Worm (Caenorhabditis elegans) whole organism, late embryonic: ENCODE measurements around the gene col-111.

Source experiments
- C08G9.2 ChIP-seq: sonication (generic microtip); optimal IDR thresholded peaks from 2 replicates; lab custom pipeline; 2016; ENCODE audit warnings: mild to moderate bottlenecking, missing genetic modification characterization, moderate library complexity, missing compliant biosample characterization
- C38D4.7 ChIP-seq: fragments of 200-800 bp; sonication (Bioruptor generic); optimal IDR thresholded peaks from 2 replicates; lab custom pipeline; 2018; ENCODE audit warnings: mild to moderate bottlenecking, missing genetic modification characterization, moderate library complexity, missing compliant biosample characterization
- F13H6.1 ChIP-seq: sonication (generic microtip); optimal IDR thresholded peaks from 2 replicates; lab custom pipeline; 2016; ENCODE audit warnings: missing genetic modification characterization, missing compliant biosample characterization
- K09A11.1 ChIP-seq: sonication (generic microtip); optimal IDR thresholded peaks from 2 replicates; lab custom pipeline; 2017; ENCODE audit warnings: antibody characterized with exemption, mild to moderate bottlenecking, missing genetic modification characterization, missing compliant biosample characterization; ENCODE audit not compliant: insufficient read depth
- T23F11.4 ChIP-seq: fragments of 200-800 bp; sonication (Bioruptor generic); optimal IDR thresholded peaks from 2 replicates; lab custom pipeline; 2018; ENCODE audit warnings: mild to moderate bottlenecking, missing genetic modification characterization, missing compliant biosample characterization
- ama-1 ChIP-seq: fragments of 150-350 bp; optimal IDR thresholded peaks from 2 replicates; lab custom pipeline; 2014
- ceh-18 ChIP-seq: sonication (generic microtip); optimal IDR thresholded peaks from 2 replicates; lab custom pipeline; 2016; ENCODE audit warnings: missing genetic modification characterization, missing compliant biosample characterization
- ceh-19 ChIP-seq: fragments of 200-800 bp; sonication (Bioruptor generic); optimal IDR thresholded peaks from 2 replicates; lab custom pipeline; 2018; ENCODE audit warnings: mild to moderate bottlenecking, missing genetic modification characterization, missing compliant biosample characterization
- ceh-2 ChIP-seq: sonication (generic microtip); optimal IDR thresholded peaks from 2 replicates; lab custom pipeline; 2016; ENCODE audit warnings: missing genotype, missing genetic modification characterization, missing compliant biosample characterization
- ceh-30 ChIP-seq: fragments of 150-350 bp; optimal IDR thresholded peaks from 2 replicates; lab custom pipeline; 2014; ENCODE audit warnings: missing biosample characterization, missing genetic modification characterization
- ceh-34 ChIP-seq: sonication (generic microtip); optimal IDR thresholded peaks from 2 replicates; lab custom pipeline; 2016; ENCODE audit warnings: mild to moderate bottlenecking, missing genetic modification characterization, missing compliant biosample characterization
- ceh-48 ChIP-seq: sonication (generic microtip); optimal IDR thresholded peaks from 2 replicates; lab custom pipeline; 2016; ENCODE audit warnings: missing genetic modification characterization, inconsistent platforms, missing compliant biosample characterization
- ceh-6 ChIP-seq: fragments of 200-800 bp; sonication (Bioruptor generic); optimal IDR thresholded peaks from 2 replicates; lab custom pipeline; 2018; ENCODE audit warnings: mild to moderate bottlenecking, missing genetic modification characterization, missing compliant biosample characterization
- ceh-9 ChIP-seq: sonication (generic microtip); optimal IDR thresholded peaks from 2 replicates; lab custom pipeline; 2016; ENCODE audit warnings: mild to moderate bottlenecking, missing genetic modification characterization, inconsistent platforms, missing compliant biosample characterization
- che-1 ChIP-seq: sonication (generic microtip); optimal IDR thresholded peaks from 2 replicates; lab custom pipeline; 2016; ENCODE audit warnings: mild to moderate bottlenecking, missing genetic modification characterization, missing compliant biosample characterization
- dve-1 ChIP-seq: sonication (generic microtip); optimal IDR thresholded peaks from 2 replicates; lab custom pipeline; 2017; ENCODE audit warnings: antibody characterized with exemption, mild to moderate bottlenecking, missing genetic modification characterization, missing compliant biosample characterization
- elt-2 ChIP-seq: sonication (generic microtip); optimal IDR thresholded peaks from 2 replicates; lab custom pipeline; 2016; ENCODE audit warnings: missing genetic modification reagents, missing genetic modification characterization, missing compliant biosample characterization
- elt-4 ChIP-seq: sonication (generic microtip); optimal IDR thresholded peaks from 2 replicates; lab custom pipeline; 2016; ENCODE audit warnings: missing genetic modification characterization, missing compliant biosample characterization
- fkh-6 ChIP-seq: sonication (generic microtip); optimal IDR thresholded peaks from 2 replicates; lab custom pipeline; 2016; ENCODE audit warnings: missing genetic modification characterization, missing compliant biosample characterization
- hlh-15 ChIP-seq: sonication (generic microtip); optimal IDR thresholded peaks from 2 replicates; lab custom pipeline; 2016; ENCODE audit warnings: missing genetic modification characterization, missing compliant biosample characterization
- hlh-30 ChIP-seq: sonication (generic microtip); optimal IDR thresholded peaks from 2 replicates; lab custom pipeline; 2017; ENCODE audit warnings: antibody characterized with exemption, missing genetic modification characterization, missing compliant biosample characterization; ENCODE audit not compliant: insufficient read depth
- lim-6 ChIP-seq: sonication (generic microtip); optimal IDR thresholded peaks from 2 replicates; lab custom pipeline; 2016; ENCODE audit warnings: missing genetic modification characterization, missing compliant biosample characterization
- madf-2 ChIP-seq: sonication (generic microtip); optimal IDR thresholded peaks from 2 replicates; lab custom pipeline; 2017; ENCODE audit warnings: missing genetic modification characterization, missing compliant biosample characterization
- mec-3 ChIP-seq: sonication (generic microtip); optimal IDR thresholded peaks from 2 replicates; lab custom pipeline; 2016; ENCODE audit warnings: borderline replicate concordance, missing genetic modification characterization, missing compliant biosample characterization
- nfya-1 ChIP-seq: sonication (generic microtip); optimal IDR thresholded peaks from 2 replicates; lab custom pipeline; 2017; ENCODE audit warnings: missing genetic modification characterization, mild to moderate bottlenecking, missing compliant biosample characterization, antibody characterized with exemption, moderate library complexity
- nhr-232 ChIP-seq: sonication (generic microtip); optimal IDR thresholded peaks from 2 replicates; lab custom pipeline; 2016; ENCODE audit warnings: missing genetic modification characterization, missing compliant biosample characterization
- npax-4 ChIP-seq: sonication (generic microtip); optimal IDR thresholded peaks from 2 replicates; lab custom pipeline; 2016; ENCODE audit warnings: missing genetic modification characterization, missing compliant biosample characterization
- odd-2 ChIP-seq: sonication (generic microtip); optimal IDR thresholded peaks from 2 replicates; lab custom pipeline; 2017; ENCODE audit warnings: antibody characterized with exemption, mild to moderate bottlenecking, missing genetic modification characterization, missing compliant biosample characterization
- pat-9 ChIP-seq: fragments of 200-800 bp; sonication (Bioruptor generic); optimal IDR thresholded peaks from 2 replicates; lab custom pipeline; 2018; ENCODE audit warnings: mild to moderate bottlenecking, missing genetic modification characterization, moderate library complexity, missing compliant biosample characterization
- pax-1 ChIP-seq: fragments of 150-350 bp; optimal IDR thresholded peaks from 2 replicates; lab custom pipeline; 2014; ENCODE audit warnings: missing biosample characterization, missing genetic modification characterization
- pha-2 ChIP-seq: sonication (generic microtip); optimal IDR thresholded peaks from 2 replicates; lab custom pipeline; 2017; ENCODE audit warnings: mild to moderate bottlenecking, missing genetic modification characterization, missing compliant biosample characterization
- pha-4 ChIP-seq: fragments of 150-350 bp; optimal IDR thresholded peaks from 2 replicates; lab custom pipeline; 2018; ENCODE audit warnings: missing biosample characterization, missing genetic modification reagents, missing genetic modification characterization
- rnt-1 ChIP-seq: sonication (generic microtip); optimal IDR thresholded peaks from 2 replicates; lab custom pipeline; 2016; ENCODE audit warnings: missing genetic modification characterization, missing compliant biosample characterization
- sdc-2 ChIP-seq: sonication (generic microtip); optimal IDR thresholded peaks from 2 replicates; lab custom pipeline; 2016; ENCODE audit warnings: missing genotype, missing genetic modification characterization, missing compliant biosample characterization
- sox-4 ChIP-seq: sonication (generic microtip); optimal IDR thresholded peaks from 2 replicates; lab custom pipeline; 2017; ENCODE audit warnings: mild to moderate bottlenecking, missing genetic modification characterization, inconsistent platforms, missing compliant biosample characterization
- tbx-7 ChIP-seq: sonication (generic microtip); optimal IDR thresholded peaks from 2 replicates; lab custom pipeline; 2016; ENCODE audit warnings: missing genotype, missing genetic modification characterization, missing compliant biosample characterization
- unc-42 ChIP-seq: sonication (generic microtip); optimal IDR thresholded peaks from 2 replicates; lab custom pipeline; 2016; ENCODE audit warnings: missing genotype, missing genetic modification characterization, missing compliant biosample characterization
- unc-55 ChIP-seq: sonication (generic microtip); optimal IDR thresholded peaks from 2 replicates; lab custom pipeline; 2017; ENCODE audit warnings: missing biosample characterization, missing genetic modification reagents, missing genetic modification characterization
- zip-5 ChIP-seq: sonication (generic microtip); optimal IDR thresholded peaks from 2 replicates; lab custom pipeline; 2016; ENCODE audit warnings: missing genetic modification characterization, missing compliant biosample characterization
- ztf-16 ChIP-seq: sonication (generic microtip); optimal IDR thresholded peaks from 2 replicates; lab custom pipeline; 2017; ENCODE audit warnings: missing genetic modification characterization, missing compliant biosample characterization

col-111 gene

ce11 chrIV:4686898-4687297, 29.1 kb upstream of the col-111 start:
- TF ChIP-seq elt-4 (peak; percentile 45), T23F11.4 (GFP tag; lab: Kevin White, UChicago) (no peak), rnt-1 (tag; lab: Kevin White, UChicago) (peak; percentile 46)

DNA sequence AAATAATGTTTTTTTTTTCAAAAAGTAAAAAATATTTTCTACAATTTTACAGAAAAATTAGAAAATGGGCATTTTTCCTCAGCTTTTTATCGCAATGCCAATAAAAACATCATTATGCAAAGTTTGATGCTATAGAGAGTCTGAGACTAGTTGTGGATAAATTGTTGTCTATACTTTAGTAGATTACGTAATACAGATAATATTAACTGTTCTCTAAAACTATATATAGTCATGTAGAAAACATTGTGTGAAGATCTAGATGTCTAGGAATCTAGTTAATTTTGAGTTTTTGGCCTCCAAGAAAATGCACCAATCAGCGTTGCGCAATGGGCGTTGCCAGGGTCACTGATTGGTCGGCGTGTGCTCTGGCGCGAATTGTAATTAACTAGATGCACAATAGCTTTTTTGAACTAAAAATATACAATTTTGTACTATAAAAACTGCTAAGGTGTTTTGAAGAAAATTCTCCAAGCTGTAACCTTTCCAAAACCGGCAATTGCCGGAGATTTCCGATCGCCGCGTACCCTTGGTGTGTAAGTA, 28.6 kb upstream of the col-111 start:
- TF ChIP-seq nfya-1 (peak; percentile 80), ceh-6 (GFP tag; lab: Kevin White, UChicago) (no peak), npax-4 (tag; lab: Kevin White, UChicago) (no peak), hlh-30 (no peak)

DNA sequence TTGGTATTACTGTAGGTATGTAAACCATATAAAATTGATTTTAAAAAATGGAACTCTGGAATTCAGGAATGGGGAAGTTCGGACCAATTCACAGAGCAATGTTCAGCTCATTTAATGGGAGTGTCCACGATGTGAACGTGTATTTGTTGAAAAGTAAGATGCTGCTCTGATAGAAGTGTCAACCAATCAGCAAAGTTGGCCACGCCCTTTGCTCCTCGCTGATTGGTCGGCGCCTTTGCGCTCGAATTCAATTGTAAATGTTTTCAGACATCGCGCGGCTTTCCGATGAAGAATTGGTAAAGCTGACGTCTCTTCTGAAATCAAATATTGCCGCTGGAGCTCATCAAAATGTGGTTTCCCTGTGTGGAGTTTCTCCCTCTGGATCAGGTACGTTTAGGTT, 25.4 kb upstream of the col-111 start:
- TF ChIP-seq rnt-1 (tag; lab: Kevin White, UChicago) (no peak), T23F11.4 (GFP tag; lab: Kevin White, UChicago) (no peak), ama-1 (lab: Kevin White, UChicago) (no peak), F13H6.1 (no peak), ceh-48 (no peak), nfya-1 (peak; percentile 68), ceh-2 (tag; lab: Kevin White, UChicago) (no peak), ceh-18 (no peak)

- TF ChIP-seq sdc-2 (tag; lab: Kevin White, UChicago) (no peak), pat-9 (no peak), npax-4 (tag; lab: Kevin White, UChicago) (no peak), hlh-15 (tag; lab: Kevin White, UChicago) (no peak), pha-4 (tag; lab: Kevin White, UChicago) (no peak), ztf-16 (tag; lab: Kevin White, UChicago) (no peak), nhr-232 (tag; lab: Kevin White, UChicago) (no peak), mec-3 (tag; lab: Kevin White, UChicago) (no peak), C38D4.7 (GFP tag; lab: Kevin White, UChicago) (no peak)
Measured at ce11 chrIV:4678718-4679117, 20.9 kb upstream of the col-111 start, which contains the start of gene kin-36. TSS of gene kin-36 (plus strand) at chrIV:4679018.

DNA sequence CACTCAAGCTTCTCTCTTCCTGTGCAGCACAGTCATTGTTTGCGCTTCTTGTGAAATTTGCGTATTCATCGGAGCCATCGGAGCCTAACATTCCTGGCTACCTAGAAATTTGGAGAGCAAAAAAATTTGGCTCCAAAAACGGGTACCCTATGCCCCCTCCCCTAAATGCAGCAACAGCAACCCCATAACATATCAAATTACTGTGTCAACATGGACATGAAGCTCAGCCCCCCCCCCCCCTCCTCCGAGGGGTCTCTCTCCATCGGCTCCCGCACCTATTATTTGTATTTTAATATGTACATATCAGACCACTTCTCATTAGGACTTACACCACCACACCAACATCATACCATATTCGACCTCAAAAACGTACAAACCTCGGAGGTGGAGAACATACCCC, 16.5 kb upstream of the col-111 start:
- no peak for TF ChIP-seq ceh-30 (tag; lab: Kevin White, UChicago)
- peak; percentile 39 for TF ChIP-seq ceh-19 (GFP tag; lab: Kevin White, UChicago)
- no peak for TF ChIP-seq hlh-15 (tag; lab: Kevin White, UChicago)
- peak; percentile 92 for TF ChIP-seq ceh-34
- TF ChIP-seq, all 69 proteins: peak for 2

ce11 chrIV:4673332-4673731, 15.6 kb upstream of the col-111 start:
- TF ChIP-seq K09A11.1 (tag; lab: Kevin White, UChicago) (no peak), nhr-232 (tag; lab: Kevin White, UChicago) (no peak), nfya-1 (no peak), F13H6.1 (no peak), fkh-6 (tag; lab: Kevin White, UChicago) (no peak), che-1 (no peak), ceh-34 (no peak), zip-5 (tag; lab: Kevin White, UChicago) (no peak)

DNA sequence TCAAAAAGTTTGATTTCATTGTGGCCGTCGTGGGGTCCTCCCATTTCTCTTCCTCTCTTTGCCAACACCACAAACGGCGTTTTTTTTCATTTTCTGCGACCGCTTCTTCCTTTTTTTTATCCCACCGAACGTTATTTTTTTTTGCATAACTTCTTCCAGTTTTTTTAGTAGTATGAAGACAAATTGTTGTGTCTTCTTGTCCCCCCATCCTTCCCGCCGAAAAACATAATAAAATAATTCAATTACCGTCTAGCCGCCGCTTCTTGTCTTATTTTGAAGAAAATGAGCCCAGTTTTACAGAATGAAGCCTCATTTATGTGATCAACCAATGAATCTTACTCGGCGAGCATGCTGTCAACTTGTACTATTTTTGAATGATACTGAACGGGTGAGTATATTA, 11.5 kb upstream of the col-111 start, which contains the start of gene F29B9.12:
Gene F29B9.12, plus strand, starts transcription at position 301 of the 400 bp plus-strand sequence.
- TF ChIP-seq tbx-7 (tag; lab: Kevin White, UChicago) (no peak), lim-6 (tag; lab: Kevin White, UChicago) (no peak), ceh-48 (no peak), pha-2 (tag; lab: Kevin White, UChicago) (no peak), nfya-1 (no peak), pat-9 (no peak), odd-2 (tag; lab: Kevin White, UChicago) (no peak), sox-4 (tag; lab: Kevin White, UChicago) (no peak), elt-2 (no peak), pax-1 (no peak), dve-1 (tag; lab: Kevin White, UChicago) (no peak), ztf-16 (tag; lab: Kevin White, UChicago) (no peak), C08G9.2 (tag; lab: Kevin White, UChicago) (no peak), ceh-9 (tag; lab: Kevin White, UChicago) (no peak), unc-42 (tag; lab: Kevin White, UChicago) (no peak), zip-5 (tag; lab: Kevin White, UChicago) (no peak), fkh-6 (tag; lab: Kevin White, UChicago) (no peak), unc-55 (GFP tag; lab: Kevin White, UChicago) (no peak), madf-2 (tag; lab: Kevin White, UChicago) (no peak)
